Worm (Caenorhabditis elegans): Measurements from ENCODE around the gene ndg-4.

DNA sequence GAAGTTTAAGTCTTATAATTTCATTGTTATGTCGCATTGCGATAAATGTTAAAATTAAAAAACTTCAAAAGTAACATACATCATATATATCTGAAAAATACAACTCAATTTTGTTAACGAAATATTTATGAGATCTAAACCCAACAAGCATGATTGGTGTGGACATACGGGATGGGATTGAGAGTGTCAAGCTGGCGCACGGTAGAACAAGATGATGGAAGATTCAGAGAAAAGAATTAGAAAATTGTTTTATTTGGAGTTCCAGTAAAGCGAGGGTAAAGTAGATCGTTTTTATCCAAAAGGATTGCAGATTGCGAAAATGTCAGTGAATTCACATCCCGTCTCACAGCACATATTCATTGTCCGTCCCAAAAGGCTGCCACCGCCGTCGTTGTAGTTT lies 9.6 kb upstream of the ndg-4 start:
- TF ChIP-seq unc-86 (tag; optimal IDR thresholded peaks at IDR 0.05), result no peak
- no peak for TF ChIP-seq ceh-14 (tag; optimal IDR thresholded peaks at IDR 0.05)
